Worm (Caenorhabditis elegans) whole organism, L4/young adult: Measurements from ENCODE around the gene set-2.
"Not testable (repeated sequence)": the region's sequence is repeated elsewhere in the genome, so short reads cannot be mapped to it uniquely, and the experiment has no call there.

ENCODE experiments used
- W03F9.2 ChIP-seq: fragments of 150-350 bp; optimal IDR thresholded peaks from 2 replicates; lab custom pipeline; 2014; ENCODE audit warnings: missing biosample characterization, missing genetic modification characterization
- dao-5 ChIP-seq: sonication (generic microtip); optimal IDR thresholded peaks from 2 replicates; lab custom pipeline; 2016; ENCODE audit warnings: missing genotype, missing genetic modification characterization, moderate library complexity, missing compliant biosample characterization
- him-1 ChIP-seq: sonication (generic microtip); optimal IDR thresholded peaks from 2 replicates; lab custom pipeline; 2016; ENCODE audit warnings: missing genotype, missing genetic modification reagents, missing genetic modification characterization, missing compliant biosample characterization

set-2 gene

ce11 chrIII:4947352-4947751, 17.3 kb upstream of the set-2 start:
- no peak for TF ChIP-seq him-1 (tag; lab: Kevin White, UChicago)
- TF ChIP-seq W03F9.2 (tag; lab: Kevin White, UChicago), result no peak
- TF ChIP-seq dao-5, result no peak

- TF ChIP-seq W03F9.2 (tag; lab: Kevin White, UChicago), result no peak
- TF ChIP-seq dao-5, result no peak
- TF ChIP-seq him-1 (tag; lab: Kevin White, UChicago), result no peak
These were observed 14.2 kb upstream of the set-2 start, which contains the start of gene ntl-9 for ce11 chrIII:4944213-4944612. Gene ntl-9 (plus strand): TSS chrIII:4944513.

ce11 chrIII:4939267-4939666, 9.3 kb upstream of the set-2 start, which contains the start of gene rpb-2:
Gene rpb-2 (plus strand): TSS chrIII:4939567.
- TF ChIP-seq W03F9.2 (tag; lab: Kevin White, UChicago) (no peak), dao-5 (no peak), him-1 (tag; lab: Kevin White, UChicago) (no peak)

ce11 chrIII:4937022-4937421, 7.0 kb upstream of the set-2 start, which contains the start of gene fsn-1:
Gene fsn-1 (plus strand): TSS chrIII:4937322.
- no peak for TF ChIP-seq him-1 (tag; lab: Kevin White, UChicago)
- no peak for TF ChIP-seq dao-5
- TF ChIP-seq W03F9.2 (tag; lab: Kevin White, UChicago), result no peak

- no peak for TF ChIP-seq him-1 (tag; lab: Kevin White, UChicago)
- TF ChIP-seq W03F9.2 (tag; lab: Kevin White, UChicago), result no peak
- TF ChIP-seq dao-5, result no peak
These were observed 5.1 kb upstream of the set-2 start, which contains the start of gene mrps-18C for ce11 chrIII:4934896-4935628. Gene mrps-18C (plus strand): TSS chrIII:4935578.

ce11 chrIII:4932203-4932699, 2.2 kb upstream of the set-2 start, which contains the start of the genes C26E6.12 and eri-9:
Gene C26E6.12 (minus strand): TSS chrIII:4932253.
Gene eri-9 (plus strand): TSS chrIII:4932450.
- TF ChIP-seq dao-5 (no peak), him-1 (tag; lab: Kevin White, UChicago) (no peak), W03F9.2 (tag; lab: Kevin White, UChicago) (no peak)

- TF ChIP-seq W03F9.2 (tag; lab: Kevin White, UChicago) (no peak), him-1 (tag; lab: Kevin White, UChicago) (no peak), dao-5 (no peak)
These were observed 5.9 kb downstream of the set-2 start for ce11 chrIII:4924134-4924533.

- TF ChIP-seq dao-5; him-1 (tag; lab: Kevin White, UChicago); W03F9.2 (tag; lab: Kevin White, UChicago): not testable (repeated sequence)
These were observed 8.0 kb downstream of the set-2 start, which contains the start of gene mmab-1 for ce11 chrIII:4922020-4922419. Gene mmab-1 (minus strand): TSS chrIII:4922114.

ce11 chrIII:4920221-4920620, 9.8 kb downstream of the set-2 start, which contains the start of gene ula-1:
Gene ula-1 (minus strand): TSS chrIII:4920321.
- TF ChIP-seq him-1 (tag; lab: Kevin White, UChicago) (no peak), W03F9.2 (tag; lab: Kevin White, UChicago) (no peak), dao-5 (no peak)

ce11 chrIII:4918906-4919305, 11.1 kb downstream of the set-2 start:
- TF ChIP-seq W03F9.2 (tag; lab: Kevin White, UChicago), result no peak
- no peak for TF ChIP-seq dao-5
- TF ChIP-seq him-1 (tag; lab: Kevin White, UChicago), result no peak

ce11 chrIII:4917960-4918712, 11.9 kb downstream of the set-2 start, which contains the start of gene rpb-8:
Gene rpb-8 (minus strand): TSS chrIII:4918008.
- TF ChIP-seq W03F9.2 (tag; lab: Kevin White, UChicago), result peak; percentile 60
- no peak for TF ChIP-seq dao-5

- TF ChIP-seq dao-5 (no peak), W03F9.2 (tag; lab: Kevin White, UChicago) (no peak), him-1 (tag; lab: Kevin White, UChicago) (no peak)
These were observed 12.9 kb downstream of the set-2 start, which contains the start of gene rars-1 for ce11 chrIII:4917077-4917476. Gene rars-1 (minus strand): TSS chrIII:4917177.

ce11 chrIII:4913736-4914135, 16.3 kb downstream of the set-2 start:
- TF ChIP-seq dao-5 (no peak), W03F9.2 (tag; lab: Kevin White, UChicago) (no peak), him-1 (tag; lab: Kevin White, UChicago) (no peak)
